Fruit fly (Drosophila melanogaster): Measurements from ENCODE around the gene FER.

The FER gene

dm6 chr3R:9342248-9342882, 52.0 kb downstream of the FER start (continued):
- TF ChIP-seq Neu2 (GFP tag; optimal IDR thresholded peaks at IDR 0.05; ENCODE audit: borderline replicate concordance) (no peak), twi (tag; optimal IDR thresholded peaks at IDR 0.05) (no peak), disco-r (GFP tag; optimal IDR thresholded peaks at IDR 0.05) (no peak), CG32767 (GFP tag; IDR thresholded peaks at IDR 0.05) (0 out of 2 replicates have a peak, but pooled peaks have one; percentile 10), HLHmδ (GFP tag; optimal IDR thresholded peaks at IDR 0.05) (peak; percentile 96), CG15011 (GFP tag; optimal IDR thresholded peaks at IDR 0.05) (peak; percentile 56), CG2875 (GFP tag; optimal IDR thresholded peaks at IDR 0.05) (peak; percentile 44), CG17568 (GFP tag; optimal IDR thresholded peaks at IDR 0.05) (peak; percentile 48), hb (GFP tag; IDR thresholded peaks at IDR 0.05; ENCODE audit: partially characterized antibody) (no peak), Fer1 (GFP tag; optimal IDR thresholded peaks at IDR 0.05) (peak; percentile 80), crc (GFP tag; optimal IDR thresholded peaks at IDR 0.05) (no peak), CG3847 (GFP tag; IDR thresholded peaks at IDR 0.05) (no peak), Lim3 (GFP tag; IDR thresholded peaks at IDR 0.05) (no peak), CG4820 (GFP tag; optimal IDR thresholded peaks at IDR 0.05) (no peak), Bgb (GFP tag; IDR thresholded peaks at IDR 0.05; ENCODE audit: partially characterized antibody) (no peak), CG1832 (GFP tag; optimal IDR thresholded peaks at IDR 0.05) (no peak), CG9932 (GFP tag; IDR thresholded peaks at IDR 0.05) (peak; percentile 11; the same call in 1 of the 2 replicates), pum (GFP tag; optimal IDR thresholded peaks at IDR 0.05) (no peak), Hey (tag; optimal IDR thresholded peaks at IDR 0.05) (no peak), so (GFP tag; IDR thresholded peaks at IDR 0.05) (no peak), CG10366 (GFP tag; IDR thresholded peaks at IDR 0.05) (peak; percentile 7; the same call in 1 of the 2 replicates), br (optimal IDR thresholded peaks at IDR 0.05) (no peak), CG1529 (GFP tag; optimal IDR thresholded peaks at IDR 0.05) (peak; percentile 43), Sox102F (GFP tag; optimal IDR thresholded peaks at IDR 0.05) (peak; percentile 44), eyg (GFP tag; optimal IDR thresholded peaks at IDR 0.05) (no peak), CG7987 (GFP tag; optimal IDR thresholded peaks at IDR 0.05) (peak; percentile 84), bcd (GFP tag; optimal IDR thresholded peaks at IDR 0.05) (peak; percentile 39), CG8281 (tag; optimal IDR thresholded peaks at IDR 0.05) (no peak), Nf-YC (tag; optimal IDR thresholded peaks at IDR 0.05) (peak; percentile 57), CG16779 (GFP tag; IDR thresholded peaks at IDR 0.05) (no peak), E2f1 (GFP tag; IDR thresholded peaks at IDR 0.05) (no peak), CG10543 (GFP tag; optimal IDR thresholded peaks at IDR 0.05) (peak; percentile 74), CG2129 (GFP tag; IDR thresholded peaks at IDR 0.05; ENCODE audit: partially characterized antibody) (no peak), gcm (GFP tag; optimal IDR thresholded peaks at IDR 0.05) (peak; percentile 78), Xbp1 (GFP tag; optimal IDR thresholded peaks at IDR 0.05) (peak; percentile 19), CG10431 (GFP tag; optimal IDR thresholded peaks at IDR 0.05) (peak; percentile 31), D (optimal IDR thresholded peaks at IDR 0.05) (no peak), D (GFP tag; optimal IDR thresholded peaks at IDR 0.05) (peak; percentile 13), Kr (GFP tag; optimal IDR thresholded peaks at IDR 0.05) (no peak), sr (GFP tag; IDR thresholded peaks at IDR 0.05) (peak; percentile 55; the same call in 2 of the 3 replicates), CG3065 (GFP tag; optimal IDR thresholded peaks at IDR 0.05) (no peak), Gug (GFP tag; IDR thresholded peaks at IDR 0.05) (no peak), CG9797 (GFP tag; optimal IDR thresholded peaks at IDR 0.05) (no peak), Gsc (GFP tag; IDR thresholded peaks at IDR 0.05) (no peak), CG6813 (GFP tag; optimal IDR thresholded peaks at IDR 0.05) (peak; percentile 60), CG11723 (GFP tag; optimal IDR thresholded peaks at IDR 0.05) (peak; percentile 21), stwl (tag; optimal IDR thresholded peaks at IDR 0.05) (peak; percentile 55), gce (GFP tag; IDR thresholded peaks at IDR 0.05) (no peak), Hand (GFP tag; optimal IDR thresholded peaks at IDR 0.05) (peak; percentile 10), Sry-δ (GFP tag; optimal IDR thresholded peaks at IDR 0.05) (no peak)

Measured in whole organism, embryonic.